Worm (Caenorhabditis elegans) whole organism, L3 larva: ENCODE data around the gene lin-42.

ENCODE experiments used
- ZK546.5 ChIP-seq: sonication (generic microtip); optimal IDR thresholded peaks from 2 replicates; lab custom pipeline; 2017; ENCODE audit warnings: missing biosample characterization, missing genetic modification characterization
- ceh-28 ChIP-seq: fragments of 150-350 bp; optimal IDR thresholded peaks from 2 replicates; lab custom pipeline; 2014; ENCODE audit warnings: missing biosample characterization, missing genetic modification reagents, missing genetic modification characterization
- ceh-9 ChIP-seq: sonication (generic microtip); optimal IDR thresholded peaks from 2 replicates; lab custom pipeline; 2018; ENCODE audit warnings: missing biosample characterization, missing genetic modification characterization
- egl-27 ChIP-seq: sonication (generic microtip); optimal IDR thresholded peaks from 4 replicates; lab custom pipeline; 2017; ENCODE audit warnings: missing biosample characterization, missing genetic modification reagents, missing genetic modification characterization
- elt-1 ChIP-seq: fragments of 150-350 bp; optimal IDR thresholded peaks from 2 replicates; lab custom pipeline; 2014; ENCODE audit warnings: missing biosample characterization, missing genetic modification characterization
- elt-2 ChIP-seq: sonication (generic microtip); optimal IDR thresholded peaks from 2 replicates; lab custom pipeline; 2016; ENCODE audit warnings: missing genetic modification reagents, mild to moderate bottlenecking, missing genetic modification characterization, missing compliant biosample characterization
- hmg-11 ChIP-seq: sonication (generic microtip); optimal IDR thresholded peaks from 2 replicates; lab custom pipeline; 2016; ENCODE audit warnings: missing genetic modification characterization, missing compliant biosample characterization
- jun-1 ChIP-seq: fragments of 150-350 bp; optimal IDR thresholded peaks from 2 replicates; lab custom pipeline; 2014; ENCODE audit warnings: missing biosample characterization, missing genetic modification reagents, missing genetic modification characterization
- lsy-12 ChIP-seq: sonication (generic microtip); optimal IDR thresholded peaks from 2 replicates; lab custom pipeline; 2016; ENCODE audit warnings: mild to moderate bottlenecking, missing genetic modification characterization, missing compliant biosample characterization
- mml-1 ChIP-seq: fragments of 150-350 bp; sonication (generic microtip); optimal IDR thresholded peaks from 3 replicates; lab custom pipeline; 2014; ENCODE audit warnings: missing biosample characterization, missing genetic modification characterization
- nhr-12 ChIP-seq: fragments of 150-350 bp; optimal IDR thresholded peaks from 2 replicates; lab custom pipeline; 2014; ENCODE audit warnings: missing biosample characterization, missing genetic modification characterization
- nhr-23 ChIP-seq: fragments of 150-350 bp; optimal IDR thresholded peaks from 2 replicates; lab custom pipeline; 2014; ENCODE audit warnings: missing biosample characterization, missing genetic modification reagents, missing genetic modification characterization
- nhr-25 ChIP-seq: sonication (generic microtip); optimal IDR thresholded peaks from 2 replicates; lab custom pipeline; 2017; ENCODE audit warnings: missing biosample characterization, missing genetic modification characterization
- nhr-28 ChIP-seq: fragments of 150-350 bp; optimal IDR thresholded peaks from 2 replicates; lab custom pipeline; 2014; ENCODE audit warnings: missing biosample characterization, missing genetic modification characterization
- pha-4 ChIP-seq: fragments of 150-350 bp; optimal IDR thresholded peaks from 2 replicates; lab custom pipeline; 2014; ENCODE audit warnings: missing biosample characterization, missing genetic modification reagents, missing genetic modification characterization
- pqm-1 ChIP-seq: fragments of 150-350 bp; optimal IDR thresholded peaks from 2 replicates; lab custom pipeline; 2017; ENCODE audit warnings: missing biosample characterization, missing genetic modification characterization, inconsistent platforms
- snpc-4 ChIP-seq: fragments of 150-350 bp; optimal IDR thresholded peaks from 2 replicates; lab custom pipeline; 2014; ENCODE audit warnings: missing biosample characterization, missing genetic modification characterization
- unc-39 ChIP-seq: sonication (generic microtip); optimal IDR thresholded peaks from 4 replicates; lab custom pipeline; 2017; ENCODE audit warnings: missing biosample characterization, missing genetic modification characterization
- unc-62 ChIP-seq: fragments of 150-350 bp; sonication (generic microtip); optimal IDR thresholded peaks from 4 replicates; lab custom pipeline; 2014; ENCODE audit warnings: missing biosample characterization, missing genetic modification reagents, missing genetic modification characterization
- ztf-4 ChIP-seq: fragments of 150-350 bp; optimal IDR thresholded peaks from 2 replicates; lab custom pipeline; 2014; ENCODE audit warnings: missing biosample characterization, missing genetic modification characterization

Gene lin-42

ce11 chrII:1188137-1188536, 64.0 kb downstream of the lin-42 start:
- TF ChIP-seq hmg-11 (tag; lab: Kevin White, UChicago) (peak; percentile 18), elt-1 (tag; lab: Kevin White, UChicago) (peak; percentile 93), pha-4 (peak; percentile 23), lsy-12 (tag; lab: Kevin White, UChicago) (no peak), unc-39 (tag; lab: Kevin White, UChicago) (no peak), nhr-28 (tag; lab: Kevin White, UChicago) (no peak), ceh-28 (tag; lab: Kevin White, UChicago) (no peak), pqm-1 (tag; lab: Kevin White, UChicago) (peak; percentile 1), egl-27 (tag; lab: Kevin White, UChicago) (no peak), unc-62 (GFP tag; lab: Kevin White, UChicago) (no peak), nhr-25 (tag; lab: Kevin White, UChicago) (peak; percentile 55), jun-1 (tag; lab: Kevin White, UChicago) (no peak), mml-1 (no peak), elt-2 (tag; lab: Kevin White, UChicago) (peak; percentile 60), snpc-4 (no peak), ZK546.5 (tag; lab: Kevin White, UChicago) (no peak), nhr-12 (tag; lab: Kevin White, UChicago) (no peak), ceh-9 (tag; lab: Kevin White, UChicago) (no peak), nhr-23 (peak; percentile 49), ztf-4 (tag; lab: Kevin White, UChicago) (no peak)
- TF ChIP-seq, all 47 proteins: peak for 7
